Worm (Caenorhabditis elegans): Measurements from ENCODE around the gene F53A2.9.

F53A2.9 gene

ce11 chrIII:13389078-13389477 lies 29.9 kb upstream of the F53A2.9 start, which contains the start of gene T03F6.3:
TSS of gene T03F6.3 (plus strand) at chrIII:13389395.
- TF ChIP-seq F49E8.2 (tag; optimal IDR thresholded peaks at IDR 0.05; ENCODE audit: borderline replicate concordance), result no peak
- TF ChIP-seq vab-7 (GFP tag; IDR thresholded peaks at IDR 0.05), result no peak
- no peak for TF ChIP-seq zag-1 (tag; optimal IDR thresholded peaks at IDR 0.05)
- no peak for TF ChIP-seq lin-38 (GFP tag; IDR thresholded peaks at IDR 0.05)
- TF ChIP-seq hif-1 (tag; optimal IDR thresholded peaks at IDR 0.05), result no peak
- no peak for TF ChIP-seq R02D3.7 (tag; optimal IDR thresholded peaks at IDR 0.05)
- no peak for TF ChIP-seq ceh-28 (tag; optimal IDR thresholded peaks at IDR 0.05)

ce11 chrIII:13388621-13389020 lies 29.5 kb upstream of the F53A2.9 start:
- TF ChIP-seq lsy-2 (tag; optimal IDR thresholded peaks at IDR 0.05), result no peak
- no peak for TF ChIP-seq ceh-44 (GFP tag; IDR thresholded peaks at IDR 0.05)
- TF ChIP-seq pqm-1 (tag; optimal IDR thresholded peaks at IDR 0.05), result peak; percentile 60
- TF ChIP-seq zfp-3 (GFP tag; conservative IDR thresholded peaks at IDR 0.05), result no peak
- TF ChIP-seq egl-43 (GFP tag; IDR thresholded peaks at IDR 0.05), result no peak
- TF ChIP-seq skn-1 (tag; optimal IDR thresholded peaks at IDR 0.05), result no peak
- TF ChIP-seq lin-29 (GFP tag; IDR thresholded peaks at IDR 0.05), result no peak
- no peak for TF ChIP-seq pha-4 (GFP tag; IDR thresholded peaks at IDR 0.05)
- no peak for TF ChIP-seq pha-4 (tag; optimal IDR thresholded peaks at IDR 0.05)
- no peak for TF ChIP-seq ctbp-1 (GFP tag; IDR thresholded peaks at IDR 0.05)
- no peak for TF ChIP-seq D1046.2 (GFP tag; IDR thresholded peaks at IDR 0.05)
- TF ChIP-seq ama-1 (optimal IDR thresholded peaks at IDR 0.05), result no peak
- no peak for TF ChIP-seq spr-3 (GFP tag; optimal IDR thresholded peaks at IDR 0.05)
- TF ChIP-seq fos-1 (tag; optimal IDR thresholded peaks at IDR 0.05), result no peak
- no peak for TF ChIP-seq hmg-1.1 (GFP tag; IDR thresholded peaks at IDR 0.05)
- TF ChIP-seq nhr-11 (tag; optimal IDR thresholded peaks at IDR 0.05), result no peak
- peak; percentile 23; the same call in 1 of the 2 replicates for TF ChIP-seq dmd-6 (GFP tag; IDR thresholded peaks at IDR 0.05)
- TF ChIP-seq lin-13 (GFP tag; optimal IDR thresholded peaks at IDR 0.05), result no peak
- TF ChIP-seq lim-7 (GFP tag; IDR thresholded peaks at IDR 0.05), result no peak
- no peak for TF ChIP-seq ceh-28 (tag; optimal IDR thresholded peaks at IDR 0.05)
- TF ChIP-seq php-3 (GFP tag; IDR thresholded peaks at IDR 0.05), result peak; percentile 66; the same call in 1 of the 2 replicates
- no peak for TF ChIP-seq nhr-25 (tag; optimal IDR thresholded peaks at IDR 0.05; ENCODE audit: borderline replicate concordance, insufficient read depth)
- no peak for TF ChIP-seq Y48G9A.11 (GFP tag; IDR thresholded peaks at IDR 0.05)
- TF ChIP-seq ces-1 (GFP tag; optimal IDR thresholded peaks at IDR 0.05), result no peak
- no peak for TF ChIP-seq zip-2 (tag; optimal IDR thresholded peaks at IDR 0.05)
- TF ChIP-seq rbr-2 (tag; optimal IDR thresholded peaks at IDR 0.05), result no peak
- no peak for TF ChIP-seq nhr-237 (tag; optimal IDR thresholded peaks at IDR 0.05)
- no peak for TF ChIP-seq unc-39 (tag; optimal IDR thresholded peaks at IDR 0.05)
- no peak for TF ChIP-seq tra-1 (GFP tag; IDR thresholded peaks at IDR 0.05)
- peak; percentile 31 for TF ChIP-seq nhr-28 (tag; optimal IDR thresholded peaks at IDR 0.05)
- TF ChIP-seq set-16 (GFP tag; IDR thresholded peaks at IDR 0.05), result no peak
- TF ChIP-seq daf-16 (GFP tag; optimal IDR thresholded peaks at IDR 0.05), result no peak
- TF ChIP-seq daf-16 (tag; optimal IDR thresholded peaks at IDR 0.05), result peak; percentile 89
- TF ChIP-seq ceh-20 (GFP tag; IDR thresholded peaks at IDR 0.05), result no peak
- no peak for TF ChIP-seq nhr-77 (tag; optimal IDR thresholded peaks at IDR 0.05)
- no peak for TF ChIP-seq lin-1 (GFP tag; IDR thresholded peaks at IDR 0.05)
- no peak for TF ChIP-seq mxl-3 (GFP tag; optimal IDR thresholded peaks at IDR 0.05)
- peak; percentile 47 for TF ChIP-seq dve-1 (tag; optimal IDR thresholded peaks at IDR 0.05; ENCODE audit: insufficient read depth)
- no peak for TF ChIP-seq snpc-4 (tag; optimal IDR thresholded peaks at IDR 0.05)
- no peak for TF ChIP-seq jun-1 (tag; optimal IDR thresholded peaks at IDR 0.05)
